Worm (Caenorhabditis elegans) whole organism, young adult: ENCODE results near the gene Y53G8AR.1.

ENCODE experiments used
- B0019.2 ChIP-seq: fragments of 200-800 bp; sonication (Bioruptor generic); conservative IDR thresholded peaks from 2 replicates; pipeline ENCODE4 v1.3.6; 2022; ENCODE audit warnings: missing genetic modification reagents, missing genetic modification characterization, missing compliant biosample characterization
- Y56A3A.18 ChIP-seq: fragments of 200-800 bp; sonication (Bioruptor generic); IDR thresholded peaks from 2 replicates; pipeline ENCODE4 v1.3.6; 2022; ENCODE audit warnings: missing genetic modification reagents, missing genetic modification characterization, missing compliant biosample characterization
- Y79H2A.3 ChIP-seq: fragments of 200-800 bp; sonication (Bioruptor generic); conservative IDR thresholded peaks from 2 replicates; pipeline ENCODE4 v1.3.6; 2022; ENCODE audit warnings: missing genetic modification reagents, missing genetic modification characterization, missing compliant biosample characterization
- Y95B8A.8 ChIP-seq: fragments of 200-800 bp; sonication (Bioruptor generic); IDR thresholded peaks from 2 replicates; pipeline ENCODE4 v1.3.6; 2022; ENCODE audit warnings: missing genetic modification reagents, missing genetic modification characterization, missing compliant biosample characterization
- ZK185.1 ChIP-seq: sonication (generic microtip); optimal IDR thresholded peaks from 2 replicates; lab custom pipeline; 2016; ENCODE audit warnings: mild to moderate bottlenecking, missing genetic modification characterization, missing compliant biosample characterization; ENCODE audit not compliant: poor library complexity, severe bottlenecking
- akir-1 ChIP-seq: fragments of 200-800 bp; sonication (Bioruptor generic); optimal IDR thresholded peaks from 2 replicates; lab custom pipeline; 2018; ENCODE audit warnings: mild to moderate bottlenecking, missing genetic modification characterization, moderate library complexity, missing compliant biosample characterization
- ama-1 ChIP-seq, 3 experiments: fragments of 150-350 bp in 1 of 3; sonication (generic microtip) in 2 of 3; optimal IDR thresholded peaks; 2 replicates each; lab custom pipeline; 2014 to 2018; ENCODE audit warnings: missing biosample characterization in 2 of 3, missing genetic modification characterization in 2 of 3, missing genetic modification reagents in 2 of 3
- aptf-3 ChIP-seq: fragments of 200-800 bp; sonication (Bioruptor generic); IDR thresholded peaks from 2 replicates; pipeline ENCODE4 v1.3.6; 2022; ENCODE audit warnings: missing genetic modification characterization, missing compliant biosample characterization
- attf-5 ChIP-seq: fragments of 200-800 bp; sonication (Bioruptor generic); optimal IDR thresholded peaks from 2 replicates; lab custom pipeline; 2018; ENCODE audit warnings: mild to moderate bottlenecking, missing genetic modification characterization, missing compliant biosample characterization
- cebp-1 ChIP-seq, 2 experiments: fragments of 200-800 bp in 1 of 2; sonication (Bioruptor generic) in 1 of 2; sonication (generic microtip) in 1 of 2; IDR thresholded peaks in 1 of 2; optimal IDR thresholded peaks in 1 of 2; 2 replicates each; pipeline versions ENCODE4 v1.3.6 to Lab custom; 2017 to 2022; ENCODE audit warnings: missing compliant biosample characterization in 2 of 2, missing genetic modification characterization in 2 of 2, mild to moderate bottlenecking in 1 of 2, missing genetic modification reagents in 1 of 2, moderate library complexity in 1 of 2
- ceh-58 ChIP-seq: fragments of 200-800 bp; sonication (Bioruptor generic); IDR thresholded peaks from 2 replicates; pipeline ENCODE4 v1.3.6; 2022; ENCODE audit warnings: missing genetic modification characterization, missing compliant biosample characterization
- ceh-79 ChIP-seq: sonication (generic microtip); optimal IDR thresholded peaks from 2 replicates; lab custom pipeline; 2017; ENCODE audit warnings: mild to moderate bottlenecking, missing genetic modification characterization, missing compliant biosample characterization
- dpff-1 ChIP-seq: sonication (generic microtip); optimal IDR thresholded peaks from 2 replicates; lab custom pipeline; 2017; ENCODE audit warnings: mild to moderate bottlenecking, missing genetic modification characterization, missing compliant biosample characterization
- efl-1 ChIP-seq: fragments of 150-350 bp; optimal IDR thresholded peaks from 2 replicates; lab custom pipeline; 2014; ENCODE audit warnings: missing biosample characterization, missing genetic modification reagents, missing genetic modification characterization
- egl-18 ChIP-seq: fragments of 200-800 bp; sonication (Bioruptor generic); IDR thresholded peaks from 2 replicates; pipeline ENCODE4 v1.3.6; 2022; ENCODE audit warnings: missing genetic modification reagents, missing genetic modification characterization, missing compliant biosample characterization
- gei-17 ChIP-seq: fragments of 200-800 bp; sonication (Bioruptor generic); optimal IDR thresholded peaks from 2 replicates; lab custom pipeline; 2018; ENCODE audit warnings: mild to moderate bottlenecking, missing genetic modification characterization, missing compliant biosample characterization
- hmg-1.2 ChIP-seq: fragments of 200-800 bp; sonication (Bioruptor generic); IDR thresholded peaks from 2 replicates; pipeline ENCODE4 v1.3.6; 2022; ENCODE audit warnings: missing genetic modification reagents, missing genetic modification characterization, missing compliant biosample characterization
- hsf-1 ChIP-seq: fragments of 200-800 bp; sonication (Bioruptor generic); IDR thresholded peaks from 2 replicates; pipeline ENCODE4 v1.3.6; 2022; ENCODE audit warnings: missing genetic modification reagents, missing genetic modification characterization, missing compliant biosample characterization
- lag-1 ChIP-seq: fragments of 200-800 bp; sonication (Bioruptor generic); IDR thresholded peaks from 2 replicates; pipeline ENCODE4 v1.3.6; 2022; ENCODE audit warnings: missing genetic modification reagents, missing genetic modification characterization, missing compliant biosample characterization
- let-607 ChIP-seq, 2 experiments: fragments of 200-800 bp in 1 of 2; sonication (Bioruptor generic) in 1 of 2; sonication (generic microtip) in 1 of 2; optimal IDR thresholded peaks; 2 replicates each; lab custom pipeline; 2016 to 2018; ENCODE audit warnings: mild to moderate bottlenecking in 2 of 2, missing compliant biosample characterization in 2 of 2, missing genetic modification characterization in 2 of 2, moderate library complexity in 2 of 2, missing genotype in 1 of 2
- lin-54 ChIP-seq: fragments of 200-800 bp; sonication (Bioruptor generic); optimal IDR thresholded peaks from 2 replicates; lab custom pipeline; 2018; ENCODE audit warnings: mild to moderate bottlenecking, missing genetic modification characterization, missing compliant biosample characterization
- lsl-1 ChIP-seq: fragments of 200-800 bp; sonication (Bioruptor generic); optimal IDR thresholded peaks from 2 replicates; lab custom pipeline; 2018; ENCODE audit warnings: mild to moderate bottlenecking, missing genetic modification characterization, moderate library complexity, missing compliant biosample characterization
- lsy-27 ChIP-seq: sonication (generic microtip); optimal IDR thresholded peaks from 2 replicates; lab custom pipeline; 2017; ENCODE audit warnings: missing genetic modification characterization, mild to moderate bottlenecking, missing compliant biosample characterization, antibody characterized with exemption, missing genotype, borderline replicate concordance; ENCODE audit not compliant: insufficient read depth
- madf-3 ChIP-seq: fragments of 200-800 bp; sonication (Bioruptor generic); IDR thresholded peaks from 2 replicates; pipeline ENCODE4 v1.3.6; 2022; ENCODE audit warnings: missing genetic modification reagents, missing genetic modification characterization, missing compliant biosample characterization
- madf-8 ChIP-seq: fragments of 200-800 bp; sonication (Bioruptor generic); conservative IDR thresholded peaks from 2 replicates; pipeline ENCODE4 v1.3.6; 2022; ENCODE audit warnings: missing genetic modification reagents, missing genetic modification characterization, missing compliant biosample characterization
- mcd-1 ChIP-seq: fragments of 200-800 bp; sonication (Bioruptor generic); IDR thresholded peaks from 2 replicates; pipeline ENCODE4 v1.3.6; 2022; ENCODE audit warnings: missing genetic modification reagents, missing genetic modification characterization, missing compliant biosample characterization
- nhr-27 ChIP-seq: fragments of 200-800 bp; sonication (Bioruptor generic); optimal IDR thresholded peaks from 2 replicates; lab custom pipeline; 2018; ENCODE audit warnings: mild to moderate bottlenecking, missing genetic modification characterization, moderate library complexity, missing compliant biosample characterization
- rec-8 ChIP-seq, 2 experiments: sonication (generic microtip); optimal IDR thresholded peaks; 2 replicates each; lab custom pipeline; 2016; ENCODE audit warnings: mild to moderate bottlenecking in 2 of 2, missing genetic modification characterization in 2 of 2, missing genetic modification reagents in 2 of 2, missing genotype in 2 of 2, missing biosample characterization in 1 of 2, missing compliant biosample characterization in 1 of 2, moderate library complexity in 1 of 2
- rpc-1 ChIP-seq, 2 experiments: fragments of 150-350 bp in 1 of 2; sonication (generic microtip) in 1 of 2; optimal IDR thresholded peaks; 2 replicates each; lab custom pipeline; 2014 to 2018; ENCODE audit warnings: missing biosample characterization in 1 of 2, missing genetic modification characterization in 1 of 2, missing genetic modification reagents in 1 of 2, missing genotype in 1 of 2
- sdz-38 ChIP-seq: sonication (generic microtip); optimal IDR thresholded peaks from 2 replicates; lab custom pipeline; 2016; ENCODE audit warnings: missing genotype, missing genetic modification characterization, missing compliant biosample characterization
- snpc-1.1 ChIP-seq: sonication (generic microtip); optimal IDR thresholded peaks from 2 replicates; lab custom pipeline; 2017; ENCODE audit warnings: missing genetic modification characterization, mild to moderate bottlenecking, missing compliant biosample characterization, antibody characterized with exemption, moderate library complexity, missing genotype, missing genetic modification reagents; ENCODE audit not compliant: insufficient read depth
- sptf-2 ChIP-seq: fragments of 200-800 bp; sonication (Bioruptor generic); optimal IDR thresholded peaks from 2 replicates; lab custom pipeline; 2018; ENCODE audit warnings: mild to moderate bottlenecking, missing genetic modification characterization, missing compliant biosample characterization
- ztf-22 ChIP-seq: fragments of 200-800 bp; sonication (Bioruptor generic); optimal IDR thresholded peaks from 2 replicates; lab custom pipeline; 2018; ENCODE audit warnings: mild to moderate bottlenecking, missing genetic modification characterization, moderate library complexity, missing compliant biosample characterization

The Y53G8AR.1 gene

ce11 chrIII:3307379-3307778 is 25.5 kb upstream of the Y53G8AR.1 start:
- no peak for TF ChIP-seq lsy-27 (tag; lab: Kevin White, UChicago)
- no peak for TF ChIP-seq Y79H2A.3 (GFP tag; lab: Robert Waterston, UW)
- TF ChIP-seq rec-8 (tag; optimal IDR thresholded peaks at IDR 0.05; lab: Kevin White, UChicago): no peak
- no peak for TF ChIP-seq hsf-1 (GFP tag; lab: Robert Waterston, UW)
- TF ChIP-seq lag-1 (GFP tag; lab: Robert Waterston, UW): no peak
- TF ChIP-seq madf-3 (GFP tag; lab: Robert Waterston, UW): no peak
- no peak for TF ChIP-seq egl-18 (GFP tag; lab: Robert Waterston, UW)
- TF ChIP-seq dpff-1 (tag; lab: Kevin White, UChicago): no peak
- peak; percentile 35 for TF ChIP-seq attf-5 (GFP tag; lab: Kevin White, UChicago)
- TF ChIP-seq rpc-1 (optimal IDR thresholded peaks at IDR 0.05; lab: Kevin White, UChicago): no peak
- no peak for TF ChIP-seq rpc-1 (tag; optimal IDR thresholded peaks at IDR 0.05; lab: Kevin White, UChicago)
- TF ChIP-seq cebp-1 (GFP tag; IDR thresholded peaks at IDR 0.05; lab: Robert Waterston, UW): no peak
- peak; percentile 11 for TF ChIP-seq cebp-1 (tag; optimal IDR thresholded peaks at IDR 0.05; lab: Kevin White, UChicago)
- no peak for TF ChIP-seq Y95B8A.8 (GFP tag; lab: Robert Waterston, UW)
- TF ChIP-seq akir-1 (GFP tag; lab: Kevin White, UChicago): no peak
- TF ChIP-seq ceh-79: no peak
- TF ChIP-seq B0019.2 (GFP tag; lab: Robert Waterston, UW): no peak
- TF ChIP-seq gei-17: no peak
- TF ChIP-seq Y56A3A.18 (GFP tag; lab: Robert Waterston, UW): no peak

- no peak for TF ChIP-seq snpc-1.1 (tag; lab: Kevin White, UChicago)
- peak; percentile 49; the same call in 1 of the 2 replicates for TF ChIP-seq hmg-1.2 (GFP tag; lab: Robert Waterston, UW)
- TF ChIP-seq ama-1 (optimal IDR thresholded peaks at IDR 0.05; lab: Kevin White, UChicago): no peak
- no peak for TF ChIP-seq ama-1 (GFP tag; optimal IDR thresholded peaks at IDR 0.05; lab: Kevin White, UChicago)
These were observed 23.9 kb upstream of the Y53G8AR.1 start for ce11 chrIII:3308940-3309339.

ce11 chrIII:3309700-3310099 is 23.1 kb upstream of the Y53G8AR.1 start:
- TF ChIP-seq lsl-1 (GFP tag; lab: Kevin White, UChicago) (peak; percentile 12), nhr-27 (tag; lab: Kevin White, UChicago) (no peak), efl-1 (GFP tag; lab: Kevin White, UChicago) (peak; percentile 25), lin-54 (GFP tag; lab: Kevin White, UChicago) (peak; percentile 48), madf-8 (0 out of 2 replicates have a peak, but pooled peaks have one; percentile 11), mcd-1 (GFP tag; lab: Robert Waterston, UW) (peak; percentile 57), ztf-22 (GFP tag; lab: Kevin White, UChicago) (no peak)

ce11 chrIII:3310876-3311597 is 21.8 kb upstream of the Y53G8AR.1 start, which contains the start of gene ral-1:
TSS of gene ral-1 (plus strand) at chrIII:3311310.
- TF ChIP-seq ZK185.1 (tag; lab: Kevin White, UChicago): no peak
- TF ChIP-seq cebp-1 (GFP tag; IDR thresholded peaks at IDR 0.05; lab: Robert Waterston, UW): no peak; the same call in 1 of the 2 replicates
- TF ChIP-seq cebp-1 (tag; optimal IDR thresholded peaks at IDR 0.05; lab: Kevin White, UChicago): peak; percentile 89
- TF ChIP-seq sptf-2 (GFP tag; lab: Kevin White, UChicago): no peak
- TF ChIP-seq let-607 (tag; optimal IDR thresholded peaks at IDR 0.05; lab: Kevin White, UChicago): no peak
- TF ChIP-seq aptf-3 (GFP tag; lab: Robert Waterston, UW): no peak
- no peak for TF ChIP-seq ceh-58 (GFP tag; lab: Robert Waterston, UW)
- TF ChIP-seq sdz-38 (tag; lab: Kevin White, UChicago): no peak
- TF ChIP-seq hmg-1.2 (GFP tag; lab: Robert Waterston, UW): peak; percentile 88
- TF ChIP-seq efl-1 (GFP tag; lab: Kevin White, UChicago): no peak
